Fruit fly (Drosophila melanogaster) whole organism, embryonic: ENCODE data around the gene CG45073.

ENCODE experiments used
- Abd-B ChIP-seq: fragments of 200-800 bp; sonication (Bioruptor generic); optimal IDR thresholded peaks from 2 replicates; lab custom pipeline; 2018; ENCODE audit warnings: missing biosample characterization, mild to moderate bottlenecking, missing genetic modification characterization, moderate library complexity
- Atf3 ChIP-seq: fragments of 200-800 bp; sonication (Bioruptor generic); optimal IDR thresholded peaks from 3 replicates; lab custom pipeline; 2016; ENCODE audit warnings: missing biosample characterization, missing genetic modification characterization
- B-H2 ChIP-seq: fragments of 200-800 bp; sonication (Bioruptor generic); optimal IDR thresholded peaks from 2 replicates; lab custom pipeline; 2018; ENCODE audit warnings: missing biosample characterization, mild to moderate bottlenecking, missing genetic modification characterization
- CG11504 ChIP-seq: fragments of 200-800 bp; sonication (Bioruptor generic); optimal IDR thresholded peaks from 3 replicates; lab custom pipeline; 2019; ENCODE audit warnings: missing biosample characterization, mild to moderate bottlenecking, missing genetic modification characterization, moderate library complexity
- CG12104 ChIP-seq: fragments of 200-800 bp; sonication (Bioruptor generic); optimal IDR thresholded peaks from 3 replicates; lab custom pipeline; 2016; ENCODE audit warnings: missing biosample characterization, missing genetic modification characterization
- CG13894 ChIP-seq: fragments of 200-800 bp; sonication (Bioruptor generic); optimal IDR thresholded peaks from 3 replicates; lab custom pipeline; 2018; ENCODE audit warnings: missing biosample characterization, mild to moderate bottlenecking, missing genetic modification characterization, moderate library complexity
- CG14014 ChIP-seq: fragments of 200-800 bp; sonication (Bioruptor generic); IDR thresholded peaks from 2 replicates; pipeline ENCODE4 v1.3.6; 2022; ENCODE audit warnings: missing biosample characterization, missing genetic modification characterization
- CG14441 ChIP-seq: fragments of 200-800 bp; sonication (Bioruptor generic); IDR thresholded peaks from 2 replicates; pipeline ENCODE4 v1.3.6; 2022; ENCODE audit warnings: missing biosample characterization, missing genetic modification characterization
- CG1603 ChIP-seq: fragments of 200-800 bp; sonication (Bioruptor generic); optimal IDR thresholded peaks from 2 replicates; lab custom pipeline; 2019; ENCODE audit warnings: missing biosample characterization, mild to moderate bottlenecking, missing genetic modification characterization, moderate library complexity
- CG1792 ChIP-seq: fragments of 200-800 bp; sonication (Bioruptor generic); optimal IDR thresholded peaks from 2 replicates; lab custom pipeline; 2016; ENCODE audit warnings: missing biosample characterization, missing genetic modification characterization
- CG18011 ChIP-seq: fragments of 200-800 bp; sonication (Bioruptor generic); optimal IDR thresholded peaks from 2 replicates; lab custom pipeline; 2017; ENCODE audit warnings: missing biosample characterization, missing genetic modification characterization, mild to moderate bottlenecking, moderate library complexity, missing genotype
- CG2678 ChIP-seq: fragments of 200-800 bp; sonication (Bioruptor generic); optimal IDR thresholded peaks from 3 replicates; lab custom pipeline; 2019; ENCODE audit warnings: missing biosample characterization, mild to moderate bottlenecking, missing genetic modification characterization, moderate library complexity
- CG32532 ChIP-seq: fragments of 200-800 bp; sonication (Bioruptor generic); IDR thresholded peaks from 2 replicates; pipeline ENCODE4 v1.3.6; 2022; ENCODE audit warnings: missing biosample characterization, missing genetic modification characterization
- CG6791 ChIP-seq: fragments of 200-800 bp; sonication (Bioruptor generic); IDR thresholded peaks from 3 replicates; pipeline ENCODE4 v1.3.6; 2022; ENCODE audit warnings: missing biosample characterization, missing genetic modification characterization; ENCODE audit not compliant: partially characterized antibody
- CG6854 ChIP-seq: fragments of 200-800 bp; sonication (Bioruptor generic); optimal IDR thresholded peaks from 3 replicates; lab custom pipeline; 2017; ENCODE audit warnings: missing biosample characterization, mild to moderate bottlenecking, missing genetic modification characterization
- CG7271 ChIP-seq: fragments of 200-800 bp; sonication (Bioruptor generic); optimal IDR thresholded peaks from 2 replicates; lab custom pipeline; 2018; ENCODE audit warnings: missing biosample characterization, mild to moderate bottlenecking, missing genetic modification characterization, moderate library complexity
- CG7556 ChIP-seq: fragments of 200-800 bp; sonication (Bioruptor generic); optimal IDR thresholded peaks from 2 replicates; lab custom pipeline; 2017; ENCODE audit warnings: missing biosample characterization, mild to moderate bottlenecking, missing genetic modification characterization
- CG7839 ChIP-seq: fragments of 200-800 bp; sonication (Bioruptor generic); optimal IDR thresholded peaks from 3 replicates; lab custom pipeline; 2018; ENCODE audit warnings: missing biosample characterization, mild to moderate bottlenecking, missing genetic modification characterization, moderate library complexity
- CG8290 ChIP-seq, 3 experiments: fragments of 200-800 bp; sonication (Bioruptor generic); optimal IDR thresholded peaks; 2 replicates each; lab custom pipeline; 2016 to 2019; ENCODE audit warnings: missing biosample characterization in 3 of 3, missing genetic modification characterization in 3 of 3, mild to moderate bottlenecking in 2 of 3, moderate library complexity in 1 of 3
- Ets65A ChIP-seq: fragments of 200-800 bp; sonication (Bioruptor generic); peaks from one replicate; lab custom pipeline; 2016; ENCODE audit warnings: missing biosample characterization, missing genetic modification characterization
- Gug ChIP-seq: fragments of 200-800 bp; sonication (Bioruptor generic); IDR thresholded peaks from 4 replicates; pipeline ENCODE4 v1.3.6; 2022; ENCODE audit warnings: missing biosample characterization, missing genetic modification characterization
- H15 ChIP-seq: fragments of 200-800 bp; sonication (Bioruptor generic); IDR thresholded peaks from 3 replicates; pipeline ENCODE4 v1.3.6; 2022; ENCODE audit warnings: missing biosample characterization, missing genetic modification characterization
- H2.0 ChIP-seq: fragments of 200-800 bp; sonication (Bioruptor generic); IDR thresholded peaks from 2 replicates; pipeline ENCODE4 v1.3.6; 2022; ENCODE audit warnings: missing biosample characterization, missing genetic modification characterization
- Meics ChIP-seq: fragments of 200-800 bp; sonication (Bioruptor generic); optimal IDR thresholded peaks from 2 replicates; lab custom pipeline; 2017; ENCODE audit warnings: missing biosample characterization, mild to moderate bottlenecking, missing genetic modification characterization
- Ssrp ChIP-seq: fragments of 200-800 bp; sonication (Bioruptor generic); optimal IDR thresholded peaks from 2 replicates; lab custom pipeline; 2018; ENCODE audit warnings: missing biosample characterization, mild to moderate bottlenecking, missing genetic modification characterization, moderate library complexity
- ac ChIP-seq: fragments of 200-800 bp; sonication (Bioruptor generic); optimal IDR thresholded peaks from 3 replicates; lab custom pipeline; 2017; ENCODE audit warnings: missing biosample characterization, mild to moderate bottlenecking, missing genetic modification characterization
- bsh ChIP-seq, 2 experiments: fragments of 200-800 bp; sonication (Bioruptor generic); optimal IDR thresholded peaks; 2 replicates each; lab custom pipeline; 2017 to 2018; ENCODE audit warnings: mild to moderate bottlenecking in 2 of 2, missing biosample characterization in 2 of 2, missing genetic modification characterization in 2 of 2, moderate library complexity in 1 of 2
- cg ChIP-seq: fragments of 200-800 bp; sonication (Bioruptor generic); optimal IDR thresholded peaks from 3 replicates; lab custom pipeline; 2019; ENCODE audit warnings: missing biosample characterization, mild to moderate bottlenecking, missing genetic modification characterization, moderate library complexity
- chinmo ChIP-seq: fragments of 200-800 bp; sonication (Bioruptor generic); IDR thresholded peaks from 4 replicates; pipeline ENCODE4 v1.3.6; 2022; ENCODE audit warnings: missing biosample characterization, missing genetic modification characterization; ENCODE audit not compliant: partially characterized antibody
- ci ChIP-seq: fragments of 200-800 bp; sonication (Bioruptor generic); IDR thresholded peaks from 3 replicates; pipeline ENCODE4 v1.3.6; 2022; ENCODE audit warnings: missing biosample characterization, missing genetic modification characterization
- crc ChIP-seq: fragments of 200-800 bp; sonication (Bioruptor generic); optimal IDR thresholded peaks from 2 replicates; lab custom pipeline; 2016; ENCODE audit warnings: missing biosample characterization, missing genetic modification characterization
- dmrt99B ChIP-seq: fragments of 200-800 bp; sonication (Bioruptor generic); optimal IDR thresholded peaks from 2 replicates; lab custom pipeline; 2018; ENCODE audit warnings: missing biosample characterization, mild to moderate bottlenecking, missing genetic modification characterization, moderate library complexity
- dpn ChIP-seq, 2 experiments: fragments of 200-800 bp; sonication (Bioruptor generic); optimal IDR thresholded peaks; 3 replicates each; lab custom pipeline; 2016; ENCODE audit warnings: missing biosample characterization in 2 of 2, missing genetic modification characterization in 2 of 2
- gcm2 ChIP-seq: fragments of 200-800 bp; sonication (Bioruptor generic); optimal IDR thresholded peaks from 2 replicates; lab custom pipeline; 2016; ENCODE audit warnings: missing biosample characterization, missing genetic modification characterization
- jumu ChIP-seq: fragments of 200-800 bp; sonication (Bioruptor generic); optimal IDR thresholded peaks from 3 replicates; lab custom pipeline; 2016; ENCODE audit warnings: missing biosample characterization, missing genetic modification characterization
- lola ChIP-seq, 3 experiments: fragments of >200 bp in 2 of 3; fragments of 200-800 bp in 1 of 3; sonication (Bioruptor generic) in 1 of 3; optimal IDR thresholded peaks; 2 replicates each; lab custom pipeline; 2017 to 2019; ENCODE audit warnings: missing biosample characterization in 3 of 3, missing genetic modification characterization in 3 of 3, mild to moderate bottlenecking in 1 of 3, moderate library complexity in 1 of 3
- nau ChIP-seq: fragments of 200-800 bp; sonication (Bioruptor generic); optimal IDR thresholded peaks from 3 replicates; lab custom pipeline; 2017; ENCODE audit warnings: missing biosample characterization, mild to moderate bottlenecking, missing genetic modification characterization, missing genetic modification reagents
- nom ChIP-seq: fragments of 200-800 bp; sonication (Bioruptor generic); optimal IDR thresholded peaks from 2 replicates; lab custom pipeline; 2017; ENCODE audit warnings: missing biosample characterization, missing genetic modification characterization, mild to moderate bottlenecking, moderate library complexity, missing genetic modification reagents
- org-1 ChIP-seq: fragments of 200-800 bp; sonication (Bioruptor generic); optimal IDR thresholded peaks from 2 replicates; lab custom pipeline; 2017; ENCODE audit warnings: missing biosample characterization, missing genetic modification characterization
- prd ChIP-seq, 3 experiments: fragments of >200 bp in 2 of 3; fragments of 200-800 bp in 1 of 3; sonication (Bioruptor generic) in 1 of 3; optimal IDR thresholded peaks in 2 of 3; IDR thresholded peaks in 1 of 3; 2 replicates in 2 of 3; 3 replicates in 1 of 3; pipeline versions ENCODE4 v1.3.6 to Lab custom; 2017 to 2022; ENCODE audit warnings: missing biosample characterization in 1 of 3, missing genetic modification characterization in 1 of 3
- sc ChIP-seq, 3 experiments: fragments of >200 bp in 2 of 3; fragments of 200-800 bp in 1 of 3; sonication (Bioruptor generic) in 1 of 3; optimal IDR thresholded peaks; 2 replicates in 2 of 3; 3 replicates in 1 of 3; lab custom pipeline; 2017; ENCODE audit warnings: mild to moderate bottlenecking in 1 of 3, missing biosample characterization in 1 of 3, missing genetic modification characterization in 1 of 3, missing genetic modification reagents in 1 of 3
- sd ChIP-seq: fragments of 200-800 bp; sonication (Bioruptor generic); optimal IDR thresholded peaks from 3 replicates; lab custom pipeline; 2018; ENCODE audit warnings: missing biosample characterization, mild to moderate bottlenecking, missing genetic modification characterization, moderate library complexity
- sens-2 ChIP-seq: fragments of 200-800 bp; sonication (Bioruptor generic); IDR thresholded peaks from 2 replicates; pipeline ENCODE4 v1.3.6; 2022; ENCODE audit warnings: missing biosample characterization, missing genetic modification characterization
- tgo ChIP-seq: fragments of 200-800 bp; sonication (Bioruptor generic); IDR thresholded peaks from 3 replicates; pipeline ENCODE4 v1.3.6; 2022; ENCODE audit warnings: missing biosample characterization, missing genetic modification characterization
- zen2 ChIP-seq: fragments of 200-800 bp; sonication (Bioruptor generic); IDR thresholded peaks from 3 replicates; pipeline ENCODE4 v1.3.6; 2022; ENCODE audit warnings: missing biosample characterization, missing genetic modification characterization; ENCODE audit not compliant: partially characterized antibody
- zf30C ChIP-seq: fragments of 200-800 bp; sonication (Bioruptor generic); optimal IDR thresholded peaks from 3 replicates; lab custom pipeline; 2018; ENCODE audit warnings: missing biosample characterization, mild to moderate bottlenecking, missing genetic modification characterization

The CG45073 gene

DNA sequence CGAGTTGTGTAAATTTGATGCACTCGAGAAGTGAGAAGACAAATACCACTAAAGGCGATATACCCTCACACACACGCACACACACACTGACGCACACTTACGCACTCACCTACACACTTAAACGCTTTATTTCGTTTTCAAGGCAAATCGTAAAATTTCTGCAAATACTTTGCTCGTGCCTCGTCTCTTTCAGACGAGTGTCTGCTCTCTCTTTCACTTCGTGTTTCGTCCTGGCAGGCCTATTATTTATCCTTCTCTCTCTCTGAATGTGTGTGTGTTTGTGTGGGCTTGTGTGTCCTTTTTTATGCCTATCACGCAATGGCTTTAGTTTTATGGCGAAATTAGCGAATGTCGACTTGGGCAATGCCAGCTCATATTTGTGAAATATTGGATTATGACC lies 26.3 kb downstream of the CG45073 start (continued):
- TF ChIP-seq CG13894 (tag; lab: Kevin White, UChicago) (peak; percentile 42), Ets65A (GFP tag; lab: Kevin White, UChicago) (no peak), jumu (GFP tag; lab: Kevin White, UChicago) (no peak), chinmo (GFP tag; lab: Robert Waterston, UW) (0 out of 4 replicates have a peak, but pooled peaks have one; percentile 11), lola (GFP tag; optimal IDR thresholded peaks at IDR 0.05; lab: Kevin White, UChicago) (no peak), B-H2 (no peak), gcm2 (GFP tag; lab: Kevin White, UChicago) (no peak), zf30C (no peak), tgo (GFP tag; lab: Robert Waterston, UW) (no peak), CG6854 (no peak), ac (GFP tag; lab: Kevin White, UChicago) (no peak)

DNA sequence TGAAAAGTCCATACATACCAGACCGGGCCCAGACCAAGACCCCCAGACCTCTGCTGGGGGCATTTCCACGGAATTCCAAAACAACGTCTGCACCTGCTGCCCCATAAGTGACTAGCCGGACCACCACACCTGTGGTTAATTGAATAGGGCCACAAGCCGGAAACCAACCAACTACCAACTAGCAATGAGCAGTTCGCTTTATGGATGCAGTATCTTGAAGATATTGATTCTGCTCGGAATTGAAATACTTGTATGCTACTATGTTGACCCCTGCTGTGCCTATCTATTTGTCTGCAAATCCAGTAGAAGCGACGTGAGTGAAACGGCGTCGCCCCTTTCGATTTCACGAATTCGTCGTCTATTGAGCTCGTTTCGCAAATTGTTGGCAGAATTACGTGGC lies 28.7 kb downstream of the CG45073 start:
- TF ChIP-seq prd (optimal IDR thresholded peaks at IDR 0.05; lab: Kevin White, UChicago) = no peak
- TF ChIP-seq prd (GFP tag; IDR thresholded peaks at IDR 0.05; lab: Robert Waterston, UW) = peak; percentile 56; the same call in 1 of the 3 replicates
- TF ChIP-seq crc = no peak
- TF ChIP-seq ci (GFP tag; lab: Robert Waterston, UW) = peak; percentile 59; the same call in 1 of the 3 replicates
- no peak for TF ChIP-seq CG6791 (GFP tag; lab: Robert Waterston, UW)
- TF ChIP-seq dpn (GFP tag; optimal IDR thresholded peaks at IDR 0.05; lab: Kevin White, UChicago) = peak; percentile 16 to 24
- peak; percentile 39; the same call in 1 of the 2 replicates for TF ChIP-seq CG32532 (GFP tag; lab: Robert Waterston, UW)
- peak; percentile 3 for TF ChIP-seq Atf3 (GFP tag; lab: Kevin White, UChicago)
- no peak for TF ChIP-seq cg (GFP tag; lab: Kevin White, UChicago)
- TF ChIP-seq sc (optimal IDR thresholded peaks at IDR 0.05; lab: Kevin White, UChicago) = no peak
- no peak for TF ChIP-seq sc (GFP tag; optimal IDR thresholded peaks at IDR 0.05; lab: Kevin White, UChicago)
- peak; percentile 27; the same call in 1 of the 2 replicates for TF ChIP-seq H2.0 (GFP tag; lab: Robert Waterston, UW)
- no peak for TF ChIP-seq CG7556 (GFP tag; lab: Kevin White, UChicago)
- TF ChIP-seq CG7271 (tag; lab: Kevin White, UChicago) = no peak
- TF ChIP-seq CG14441 (GFP tag; lab: Robert Waterston, UW) = peak; percentile 57
- no peak for TF ChIP-seq Ssrp (tag; lab: Kevin White, UChicago)
- TF ChIP-seq CG11504 (tag; lab: Kevin White, UChicago) = peak; percentile 30
- no peak for TF ChIP-seq org-1 (GFP tag; lab: Kevin White, UChicago)
- TF ChIP-seq CG2678 = peak; percentile 22
- peak; percentile 1 for TF ChIP-seq Meics
- peak; percentile 16; the same call in 1 of the 4 replicates for TF ChIP-seq Gug
- TF ChIP-seq tgo (GFP tag; lab: Robert Waterston, UW) = peak; percentile 38; the same call in 1 of the 3 replicates
- no peak for TF ChIP-seq sens-2
- TF ChIP-seq zen2 (GFP tag; lab: Robert Waterston, UW) = no peak
- TF ChIP-seq CG14014 (GFP tag; lab: Robert Waterston, UW) = 0 out of 2 replicates have a peak, but pooled peaks have one; percentile 8
- no peak for TF ChIP-seq Abd-B (GFP tag; lab: Kevin White, UChicago)
- peak; percentile 30 for TF ChIP-seq nom (GFP tag; lab: Kevin White, UChicago)
- no peak for TF ChIP-seq CG12104 (GFP tag; lab: Kevin White, UChicago)
- peak; percentile 12 for TF ChIP-seq CG7839 (tag; lab: Kevin White, UChicago)
- TF ChIP-seq sd = no peak
- peak; percentile 39 for TF ChIP-seq dmrt99B (tag; lab: Kevin White, UChicago)
- TF ChIP-seq CG1792 = no peak
- no peak for TF ChIP-seq CG18011 (GFP tag; lab: Kevin White, UChicago)
- peak in 1 of 2 experiments; percentile 58 for TF ChIP-seq bsh (GFP tag; optimal IDR thresholded peaks at IDR 0.05; lab: Kevin White, UChicago)
- TF ChIP-seq CG1603 (tag; lab: Kevin White, UChicago) = peak; percentile 33
- 0 out of 3 replicates have a peak, but pooled peaks have one; percentile 34 for TF ChIP-seq H15 (GFP tag; lab: Robert Waterston, UW)
- TF ChIP-seq CG8290 (GFP tag; optimal IDR thresholded peaks at IDR 0.05; lab: Kevin White, UChicago) = no peak
- peak in 1 of 2 experiments; percentile 59 for TF ChIP-seq CG8290 (tag; optimal IDR thresholded peaks at IDR 0.05; lab: Kevin White, UChicago)
- no peak for TF ChIP-seq nau (GFP tag; lab: Kevin White, UChicago)
